Fruit fly (Drosophila melanogaster): Measurements from ENCODE around the gene Idi.

dm6 chr3R:21288462-21288861, 18.5 kb downstream of the Idi start:
- TF ChIP-seq Hnf4 (GFP tag; optimal IDR thresholded peaks at IDR 0.05) (no peak), sage (GFP tag; optimal IDR thresholded peaks at IDR 0.05) (no peak), ey (GFP tag; optimal IDR thresholded peaks at IDR 0.05) (no peak), N (GFP tag; optimal IDR thresholded peaks at IDR 0.05) (no peak), h (GFP tag; optimal IDR thresholded peaks at IDR 0.05) (no peak), pan (optimal IDR thresholded peaks at IDR 0.05) (no peak), foxo (GFP tag; optimal IDR thresholded peaks at IDR 0.05) (no peak), lola (GFP tag; optimal IDR thresholded peaks at IDR 0.05) (no peak), CrebA (GFP tag; optimal IDR thresholded peaks at IDR 0.05; ENCODE audit: borderline replicate concordance) (no peak), HLH106 (tag; optimal IDR thresholded peaks at IDR 0.05) (no peak), Dif (GFP tag; optimal IDR thresholded peaks at IDR 0.05; ENCODE audit: partially characterized antibody) (no peak)
